Worm (Caenorhabditis elegans) whole organism, L1 larva: ENCODE results near the gene slc-36.5.
A peak's percentile ranks its signal among the peaks of the same experiment; 100 is the strongest.

Source experiments
- blmp-1 ChIP-seq: fragments of 150-350 bp; optimal IDR thresholded peaks from 2 replicates; lab custom pipeline; 2014; ENCODE audit warnings: missing biosample characterization, missing genetic modification characterization
- ceh-63 ChIP-seq: fragments of 200-800 bp; sonication (Bioruptor generic); optimal IDR thresholded peaks from 2 replicates; lab custom pipeline; 2018; ENCODE audit warnings: mild to moderate bottlenecking, missing genetic modification characterization, missing compliant biosample characterization
- dpl-1 ChIP-seq, 3 experiments: fragments of 150-350 bp in 2 of 3; sonication (generic microtip) in 1 of 3; optimal IDR thresholded peaks; 2 replicates each; lab custom pipeline; 2014 to 2017; ENCODE audit warnings: missing biosample characterization in 3 of 3, missing genetic modification characterization in 3 of 3, missing genetic modification reagents in 3 of 3
- dsc-1 ChIP-seq: sonication (generic microtip); optimal IDR thresholded peaks from 2 replicates; lab custom pipeline; 2016; ENCODE audit warnings: mild to moderate bottlenecking, missing genetic modification characterization, missing compliant biosample characterization
- efl-1 ChIP-seq, 4 experiments: fragments of 150-350 bp; optimal IDR thresholded peaks in 3 of 4; peaks in 1 of 4; 1 replicate in 1 of 4; 2 replicates in 3 of 4; lab custom pipeline; 2014; ENCODE audit warnings: missing biosample characterization in 2 of 4, missing genetic modification characterization in 2 of 4, missing genetic modification reagents in 2 of 4
- elt-2 ChIP-seq: sonication (generic microtip); optimal IDR thresholded peaks from 2 replicates; lab custom pipeline; 2016; ENCODE audit warnings: missing genetic modification characterization, mild to moderate bottlenecking, inconsistent platforms, missing compliant biosample characterization, missing genetic modification reagents
- ets-5 ChIP-seq: fragments of 200-800 bp; sonication (Bioruptor generic); IDR thresholded peaks from 2 replicates; pipeline ENCODE4 v1.3.6; 2022; ENCODE audit warnings: missing genetic modification characterization, missing compliant biosample characterization
- fkh-4 ChIP-seq: sonication (generic microtip); optimal IDR thresholded peaks from 2 replicates; lab custom pipeline; 2016; ENCODE audit warnings: missing compliant biosample characterization, missing genetic modification characterization, borderline replicate concordance
- fkh-8 ChIP-seq: sonication (generic microtip); optimal IDR thresholded peaks from 2 replicates; lab custom pipeline; 2016; ENCODE audit warnings: mild to moderate bottlenecking, missing genetic modification characterization, missing compliant biosample characterization
- grh-1 ChIP-seq: fragments of 200-800 bp; sonication (Bioruptor generic); IDR thresholded peaks from 2 replicates; pipeline ENCODE4 v1.3.6; 2022; ENCODE audit warnings: missing genetic modification reagents, missing genetic modification characterization, missing compliant biosample characterization
- hlh-17 ChIP-seq: fragments of 200-800 bp; sonication (Bioruptor generic); optimal IDR thresholded peaks from 2 replicates; lab custom pipeline; 2018; ENCODE audit warnings: missing genetic modification characterization, mild to moderate bottlenecking, missing compliant biosample characterization, moderate library complexity, borderline replicate concordance
- hlh-4 ChIP-seq: sonication (generic microtip); optimal IDR thresholded peaks from 2 replicates; lab custom pipeline; 2016; ENCODE audit warnings: mild to moderate bottlenecking, missing genetic modification characterization, missing compliant biosample characterization
- irx-1 ChIP-seq: sonication (generic microtip); optimal IDR thresholded peaks from 2 replicates; lab custom pipeline; 2016; ENCODE audit warnings: missing genetic modification characterization, missing compliant biosample characterization
- isw-1 ChIP-seq: fragments of 200-800 bp; sonication (Bioruptor generic); IDR thresholded peaks from 2 replicates; pipeline ENCODE4 v1.3.6; 2022; ENCODE audit warnings: missing genetic modification characterization, missing compliant biosample characterization
- lin-13 ChIP-seq: fragments of 150-350 bp; optimal IDR thresholded peaks from 2 replicates; lab custom pipeline; 2014; ENCODE audit warnings: missing biosample characterization, missing genetic modification reagents, missing genetic modification characterization
- lin-15B ChIP-seq: fragments of 150-350 bp; sonication (generic microtip); optimal IDR thresholded peaks from 3 replicates; lab custom pipeline; 2014; ENCODE audit warnings: missing biosample characterization, missing genetic modification characterization
- lir-3 ChIP-seq: sonication (generic microtip); optimal IDR thresholded peaks from 2 replicates; lab custom pipeline; 2016; ENCODE audit warnings: mild to moderate bottlenecking, missing genetic modification characterization, moderate library complexity, missing compliant biosample characterization; ENCODE audit not compliant: poor library complexity
- lsy-2 ChIP-seq, 2 experiments: fragments of 150-350 bp; optimal IDR thresholded peaks; 2 replicates each; lab custom pipeline; 2014; ENCODE audit warnings: missing biosample characterization in 2 of 2, missing genetic modification characterization in 2 of 2
- mdl-1 ChIP-seq, 2 experiments: fragments of 150-350 bp; optimal IDR thresholded peaks; 2 replicates each; lab custom pipeline; 2014 to 2017; ENCODE audit warnings: missing biosample characterization in 2 of 2, missing genetic modification characterization in 2 of 2, inconsistent platforms in 1 of 2
- mep-1 ChIP-seq: fragments of 150-350 bp; optimal IDR thresholded peaks from 2 replicates; lab custom pipeline; 2014; ENCODE audit warnings: missing biosample characterization, missing genetic modification characterization
- nhr-12 ChIP-seq: sonication (generic microtip); optimal IDR thresholded peaks from 2 replicates; lab custom pipeline; 2017; ENCODE audit warnings: missing biosample characterization, missing genetic modification characterization
- nhr-19 ChIP-seq: fragments of 200-800 bp; sonication (Bioruptor generic); conservative IDR thresholded peaks from 2 replicates; pipeline ENCODE4 v1.3.6; 2022; ENCODE audit warnings: missing genetic modification characterization, missing compliant biosample characterization
- nhr-20 ChIP-seq: sonication (generic microtip); optimal IDR thresholded peaks from 2 replicates; lab custom pipeline; 2016; ENCODE audit warnings: mild to moderate bottlenecking, missing genetic modification characterization, missing compliant biosample characterization
- nhr-237 ChIP-seq: fragments of 150-350 bp; optimal IDR thresholded peaks from 2 replicates; lab custom pipeline; 2014; ENCODE audit warnings: missing biosample characterization, missing genetic modification characterization
- nhr-47 ChIP-seq: sonication (generic microtip); optimal IDR thresholded peaks from 2 replicates; lab custom pipeline; 2016; ENCODE audit warnings: mild to moderate bottlenecking, missing genetic modification characterization, moderate library complexity, missing compliant biosample characterization
- nhr-71 ChIP-seq: sonication (generic microtip); optimal IDR thresholded peaks from 2 replicates; lab custom pipeline; 2016; ENCODE audit warnings: mild to moderate bottlenecking, missing genetic modification characterization, moderate library complexity, missing compliant biosample characterization
- nhr-76 ChIP-seq: sonication (generic microtip); optimal IDR thresholded peaks from 2 replicates; lab custom pipeline; 2017; ENCODE audit warnings: missing biosample characterization, missing genetic modification characterization
- nhr-84 ChIP-seq: sonication (generic microtip); optimal IDR thresholded peaks from 2 replicates; lab custom pipeline; 2017; ENCODE audit warnings: missing biosample characterization, missing genetic modification characterization
- nhr-90 ChIP-seq: sonication (generic microtip); optimal IDR thresholded peaks from 2 replicates; lab custom pipeline; 2016; ENCODE audit warnings: mild to moderate bottlenecking, missing genetic modification characterization, missing compliant biosample characterization; ENCODE audit not compliant: poor library complexity
- pax-3 ChIP-seq: fragments of 200-800 bp; sonication (Bioruptor generic); optimal IDR thresholded peaks from 2 replicates; lab custom pipeline; 2018; ENCODE audit warnings: mild to moderate bottlenecking, missing genetic modification characterization, moderate library complexity, missing compliant biosample characterization
- snu-23 ChIP-seq: sonication (generic microtip); optimal IDR thresholded peaks from 2 replicates; lab custom pipeline; 2016; ENCODE audit warnings: missing genetic modification characterization, missing compliant biosample characterization
- sup-37 ChIP-seq: fragments of 200-800 bp; sonication (Bioruptor generic); optimal IDR thresholded peaks from 2 replicates; lab custom pipeline; 2018; ENCODE audit warnings: mild to moderate bottlenecking, missing genetic modification characterization, missing compliant biosample characterization
- swsn-7 ChIP-seq: sonication (generic microtip); optimal IDR thresholded peaks from 2 replicates; lab custom pipeline; 2016; ENCODE audit warnings: missing genetic modification characterization, missing compliant biosample characterization
- tlp-1 ChIP-seq: fragments of 150-350 bp; optimal IDR thresholded peaks from 2 replicates; lab custom pipeline; 2014; ENCODE audit warnings: missing biosample characterization, missing genetic modification characterization
- unc-130 ChIP-seq: fragments of 150-350 bp; optimal IDR thresholded peaks from 2 replicates; lab custom pipeline; 2017; ENCODE audit warnings: missing biosample characterization, missing genetic modification characterization, inconsistent platforms
- unc-62 ChIP-seq: fragments of 150-350 bp; optimal IDR thresholded peaks from 2 replicates; lab custom pipeline; 2014; ENCODE audit warnings: missing biosample characterization, missing genetic modification reagents, missing genetic modification characterization
- unc-98 ChIP-seq: fragments of 200-800 bp; sonication (Bioruptor generic); IDR thresholded peaks from 2 replicates; pipeline ENCODE4 v1.3.6; 2022; ENCODE audit warnings: missing genetic modification characterization, missing compliant biosample characterization
- xbp-1 ChIP-seq: sonication (generic microtip); optimal IDR thresholded peaks from 2 replicates; lab custom pipeline; 2016; ENCODE audit warnings: missing genetic modification characterization, missing compliant biosample characterization
- zag-1 ChIP-seq: fragments of 150-350 bp; optimal IDR thresholded peaks from 2 replicates; lab custom pipeline; 2014; ENCODE audit warnings: missing biosample characterization, missing genetic modification characterization
- zip-4 ChIP-seq: fragments of 200-800 bp; sonication (Bioruptor generic); optimal IDR thresholded peaks from 2 replicates; lab custom pipeline; 2018; ENCODE audit warnings: mild to moderate bottlenecking, missing genetic modification characterization, moderate library complexity, missing compliant biosample characterization
- ztf-4 ChIP-seq: fragments of 150-350 bp; optimal IDR thresholded peaks from 2 replicates; lab custom pipeline; 2014; ENCODE audit warnings: missing biosample characterization, missing genetic modification characterization

slc-36.5 gene

ce11 chrII:6898017-6898779 lies 21.3 kb upstream of the slc-36.5 start, which contains the start of gene hrpl-1 (continued):
- TF ChIP-seq zip-4 (GFP tag; lab: Kevin White, UChicago), result no peak
- no peak for TF ChIP-seq lir-3 (tag; lab: Kevin White, UChicago)
- peak; percentile 42 for TF ChIP-seq blmp-1
- no peak for TF ChIP-seq pax-3 (tag; lab: Kevin White, UChicago)
- TF ChIP-seq, all 84 proteins: peak for 19

ce11 chrII:6897507-6897906 lies 20.6 kb upstream of the slc-36.5 start, which contains the start of gene C44B7.11:
Gene C44B7.11, minus strand, starts transcription at chrII:6897540.
- TF ChIP-seq hlh-17 (GFP tag; lab: Kevin White, UChicago), result no peak
- TF ChIP-seq efl-1 (optimal IDR thresholded peaks at IDR 0.05; lab: Kevin White, UChicago), result no peak
- TF ChIP-seq efl-1 (GFP tag; optimal IDR thresholded peaks at IDR 0.05 in 1 of 2; lab: Kevin White, UChicago), result peak in 1 of 2 experiments; percentile 11
- peak; percentile 19 for TF ChIP-seq blmp-1
- no peak for TF ChIP-seq ets-5 (GFP tag; lab: Robert Waterston, UW)
- TF ChIP-seq nhr-90, result no peak
- no peak for TF ChIP-seq sup-37 (GFP tag; lab: Kevin White, UChicago)
- no peak for TF ChIP-seq fkh-4 (tag; lab: Kevin White, UChicago)
- TF ChIP-seq grh-1, result no peak
- no peak for TF ChIP-seq ceh-63 (GFP tag; lab: Kevin White, UChicago)
- TF ChIP-seq mep-1, result peak; percentile 5
- TF ChIP-seq nhr-237 (tag; lab: Kevin White, UChicago), result no peak
- TF ChIP-seq fkh-8 (tag; lab: Kevin White, UChicago), result no peak

ce11 chrII:6893589-6894245 lies 16.9 kb upstream of the slc-36.5 start, which contains the start of gene adal-1:
Gene adal-1, minus strand, starts transcription at chrII:6893639.
- TF ChIP-seq nhr-90, result no peak
- TF ChIP-seq dsc-1 (tag; lab: Kevin White, UChicago), result no peak
- no peak for TF ChIP-seq nhr-84 (tag; lab: Kevin White, UChicago)
- no peak for TF ChIP-seq dpl-1 (GFP tag; optimal IDR thresholded peaks at IDR 0.05; lab: Kevin White, UChicago)
- TF ChIP-seq nhr-12 (tag; lab: Kevin White, UChicago), result no peak
- TF ChIP-seq zag-1 (tag; lab: Kevin White, UChicago), result no peak
- no peak for TF ChIP-seq zip-4 (GFP tag; lab: Kevin White, UChicago)
- TF ChIP-seq lsy-2 (tag; optimal IDR thresholded peaks at IDR 0.05; lab: Kevin White, UChicago), result peak in 1 of 2 experiments; percentile 37
- TF ChIP-seq efl-1 (optimal IDR thresholded peaks at IDR 0.05; lab: Kevin White, UChicago), result peak in 1 of 2 experiments; percentile 20
- TF ChIP-seq efl-1 (GFP tag; optimal IDR thresholded peaks at IDR 0.05 in 1 of 2; lab: Kevin White, UChicago), result peak in 1 of 2 experiments; percentile 81
- TF ChIP-seq nhr-19 (GFP tag; lab: Robert Waterston, UW), result no peak
- peak; percentile 43 for TF ChIP-seq blmp-1

ce11 chrII:6891838-6892237 lies 15.0 kb upstream of the slc-36.5 start:
- TF ChIP-seq blmp-1 (peak; percentile 80), tlp-1 (no peak), xbp-1 (tag; lab: Kevin White, UChicago) (peak; percentile 32), isw-1 (GFP tag; lab: Robert Waterston, UW) (no peak), nhr-47 (tag; lab: Kevin White, UChicago) (peak; percentile 54), mdl-1 (tag; optimal IDR thresholded peaks at IDR 0.05; lab: Kevin White, UChicago) (peak in 1 of 2 experiments; percentile 91), hlh-4 (tag; lab: Kevin White, UChicago) (no peak), zip-4 (GFP tag; lab: Kevin White, UChicago) (no peak), elt-2 (tag; lab: Kevin White, UChicago) (peak; percentile 69), irx-1 (tag; lab: Kevin White, UChicago) (no peak), lsy-2 (tag; optimal IDR thresholded peaks at IDR 0.05; lab: Kevin White, UChicago) (peak; percentile 51 to 71), unc-62 (GFP tag; lab: Kevin White, UChicago) (no peak), pax-3 (tag; lab: Kevin White, UChicago) (peak; percentile 47), ztf-4 (peak; percentile 78), nhr-71 (tag; lab: Kevin White, UChicago) (peak; percentile 96), swsn-7 (tag; lab: Kevin White, UChicago) (peak; percentile 42), nhr-12 (tag; lab: Kevin White, UChicago) (no peak), nhr-20 (peak; percentile 99), snu-23 (GFP tag; lab: Kevin White, UChicago) (peak; percentile 93), unc-98 (GFP tag; lab: Robert Waterston, UW) (no peak), unc-130 (peak; percentile 91), zag-1 (tag; lab: Kevin White, UChicago) (no peak), lin-13 (GFP tag; lab: Kevin White, UChicago) (peak; percentile 47), lir-3 (tag; lab: Kevin White, UChicago) (peak; percentile 73), nhr-237 (tag; lab: Kevin White, UChicago) (no peak), lin-15B (no peak), nhr-76 (tag; lab: Kevin White, UChicago) (no peak)
